Worm (Caenorhabditis elegans): ENCODE data around the gene C39B10.7.

ce11 chrX:10524483-10524948, 47.8 kb downstream of the C39B10.7 start, which contains the start of the genes mboa-7 and git-1:
- TF ChIP-seq fkh-10 (GFP tag; optimal IDR thresholded peaks at IDR 0.05) (no peak), pag-3 (tag; optimal IDR thresholded peaks at IDR 0.05; ENCODE audit: borderline replicate concordance) (no peak), pqm-1 (tag; optimal IDR thresholded peaks at IDR 0.05) (no peak), elt-2 (tag; optimal IDR thresholded peaks at IDR 0.05) (peak; percentile 33), unc-86 (tag; optimal IDR thresholded peaks at IDR 0.05) (no peak), hlh-6 (tag; optimal IDR thresholded peaks at IDR 0.05) (no peak), npax-4 (tag; optimal IDR thresholded peaks at IDR 0.05) (no peak), ama-1 (optimal IDR thresholded peaks at IDR 0.05) (no peak), sox-4 (tag; optimal IDR thresholded peaks at IDR 0.05) (no peak), lim-6 (tag; optimal IDR thresholded peaks at IDR 0.05) (no peak), ceh-9 (tag; optimal IDR thresholded peaks at IDR 0.05) (no peak), ceh-45 (GFP tag; IDR thresholded peaks at IDR 0.05) (no peak), C38D4.7 (GFP tag; optimal IDR thresholded peaks at IDR 0.05) (no peak), hlh-30 (tag; optimal IDR thresholded peaks at IDR 0.05; ENCODE audit: insufficient read depth) (no peak)
